Worm (Caenorhabditis elegans) whole organism, young adult: ENCODE data around the gene daf-38.

Experiments used
- B0336.3 ChIP-seq: fragments of 200-800 bp; sonication (Bioruptor generic); IDR thresholded peaks from 2 replicates; pipeline ENCODE4 v1.3.6; 2022; ENCODE audit warnings: missing genetic modification characterization, missing compliant biosample characterization
- F22D6.2 ChIP-seq: sonication (generic microtip); optimal IDR thresholded peaks from 2 replicates; lab custom pipeline; 2016; ENCODE audit warnings: mild to moderate bottlenecking, missing genetic modification characterization, missing compliant biosample characterization
- F39B2.1 ChIP-seq: fragments of 200-800 bp; sonication (Bioruptor generic); IDR thresholded peaks from 2 replicates; pipeline ENCODE4 v1.3.6; 2022; ENCODE audit warnings: missing genetic modification reagents, missing genetic modification characterization, missing compliant biosample characterization
- F52B5.7 ChIP-seq: sonication (generic microtip); optimal IDR thresholded peaks from 2 replicates; lab custom pipeline; 2016; ENCODE audit warnings: mild to moderate bottlenecking, missing genetic modification characterization, missing compliant biosample characterization
- F55B11.4 ChIP-seq: sonication (generic microtip); optimal IDR thresholded peaks from 2 replicates; lab custom pipeline; 2016; ENCODE audit warnings: missing compliant biosample characterization, missing genetic modification characterization, borderline replicate concordance; ENCODE audit not compliant: insufficient read depth
- F57C9.4 ChIP-seq: sonication (generic microtip); optimal IDR thresholded peaks from 2 replicates; lab custom pipeline; 2017; ENCODE audit warnings: mild to moderate bottlenecking, missing genetic modification characterization, missing compliant biosample characterization
- K12H6.12 ChIP-seq: fragments of 200-800 bp; sonication (Bioruptor generic); optimal IDR thresholded peaks from 2 replicates; lab custom pipeline; 2018; ENCODE audit warnings: mild to moderate bottlenecking, missing genetic modification characterization, missing compliant biosample characterization
- T26A5.8 ChIP-seq: sonication (generic microtip); optimal IDR thresholded peaks from 2 replicates; lab custom pipeline; 2016; ENCODE audit warnings: missing genetic modification characterization, missing compliant biosample characterization
- Y67H2A.10 ChIP-seq: fragments of 200-800 bp; sonication (Bioruptor generic); conservative IDR thresholded peaks from 2 replicates; pipeline ENCODE4 v1.3.6; 2022; ENCODE audit warnings: missing genetic modification reagents, missing genetic modification characterization, missing compliant biosample characterization
- Y95B8A.8 ChIP-seq: fragments of 200-800 bp; sonication (Bioruptor generic); IDR thresholded peaks from 2 replicates; pipeline ENCODE4 v1.3.6; 2022; ENCODE audit warnings: missing genetic modification reagents, missing genetic modification characterization, missing compliant biosample characterization
- akir-1 ChIP-seq: fragments of 200-800 bp; sonication (Bioruptor generic); optimal IDR thresholded peaks from 2 replicates; lab custom pipeline; 2018; ENCODE audit warnings: mild to moderate bottlenecking, missing genetic modification characterization, moderate library complexity, missing compliant biosample characterization
- aptf-2 ChIP-seq: fragments of 200-800 bp; sonication (Bioruptor generic); conservative IDR thresholded peaks from 2 replicates; pipeline ENCODE4 v1.3.6; 2022; ENCODE audit warnings: missing genetic modification reagents, missing genetic modification characterization, missing compliant biosample characterization
- atf-7 ChIP-seq: sonication (generic microtip); optimal IDR thresholded peaks from 2 replicates; lab custom pipeline; 2017; ENCODE audit warnings: mild to moderate bottlenecking, missing genetic modification characterization, missing compliant biosample characterization
- attf-3 ChIP-seq: fragments of 200-800 bp; sonication (Bioruptor generic); conservative IDR thresholded peaks from 2 replicates; pipeline ENCODE4 v1.3.6; 2022; ENCODE audit warnings: missing genetic modification reagents, missing genetic modification characterization, missing compliant biosample characterization
- bed-2 ChIP-seq: fragments of 200-800 bp; sonication (Bioruptor generic); IDR thresholded peaks from 2 replicates; pipeline ENCODE4 v1.3.6; 2022; ENCODE audit warnings: missing genetic modification reagents, missing genetic modification characterization, missing compliant biosample characterization
- cebp-1 ChIP-seq, 2 experiments: fragments of 200-800 bp in 1 of 2; sonication (Bioruptor generic) in 1 of 2; sonication (generic microtip) in 1 of 2; IDR thresholded peaks in 1 of 2; optimal IDR thresholded peaks in 1 of 2; 2 replicates each; pipeline versions ENCODE4 v1.3.6 to Lab custom; 2017 to 2022; ENCODE audit warnings: missing compliant biosample characterization in 2 of 2, missing genetic modification characterization in 2 of 2, mild to moderate bottlenecking in 1 of 2, missing genetic modification reagents in 1 of 2, moderate library complexity in 1 of 2
- cebp-2 ChIP-seq: fragments of 200-800 bp; sonication (Bioruptor generic); IDR thresholded peaks from 2 replicates; pipeline ENCODE4 v1.3.6; 2022; ENCODE audit warnings: missing genetic modification characterization, missing compliant biosample characterization
- ceh-100 ChIP-seq: fragments of 200-800 bp; sonication (Bioruptor generic); IDR thresholded peaks from 2 replicates; pipeline ENCODE4 v1.3.6; 2022; ENCODE audit warnings: missing genetic modification reagents, missing genetic modification characterization, missing compliant biosample characterization
- ceh-58 ChIP-seq: fragments of 200-800 bp; sonication (Bioruptor generic); IDR thresholded peaks from 2 replicates; pipeline ENCODE4 v1.3.6; 2022; ENCODE audit warnings: missing genetic modification characterization, missing compliant biosample characterization
- ceh-91 ChIP-seq: fragments of 200-800 bp; sonication (Bioruptor generic); IDR thresholded peaks from 2 replicates; pipeline ENCODE4 v1.3.6; 2022; ENCODE audit warnings: missing genetic modification reagents, missing genetic modification characterization, missing compliant biosample characterization
- chd-7 ChIP-seq: sonication (generic microtip); optimal IDR thresholded peaks from 2 replicates; lab custom pipeline; 2016; ENCODE audit warnings: mild to moderate bottlenecking, missing genetic modification characterization, moderate library complexity, missing compliant biosample characterization
- die-1 ChIP-seq: sonication (generic microtip); optimal IDR thresholded peaks from 2 replicates; lab custom pipeline; 2016; ENCODE audit warnings: missing genotype, mild to moderate bottlenecking, missing genetic modification characterization, missing compliant biosample characterization
- dpff-1 ChIP-seq: sonication (generic microtip); optimal IDR thresholded peaks from 2 replicates; lab custom pipeline; 2017; ENCODE audit warnings: mild to moderate bottlenecking, missing genetic modification characterization, missing compliant biosample characterization
- dpl-1 ChIP-seq: fragments of 150-350 bp; optimal IDR thresholded peaks from 2 replicates; lab custom pipeline; 2014; ENCODE audit warnings: missing biosample characterization, missing genetic modification reagents, missing genetic modification characterization
- egrh-3 ChIP-seq: fragments of 200-800 bp; sonication (Bioruptor generic); IDR thresholded peaks from 2 replicates; pipeline ENCODE4 v1.3.6; 2022; ENCODE audit warnings: missing genetic modification reagents, missing genetic modification characterization, missing compliant biosample characterization
- fkh-3 ChIP-seq: sonication (generic microtip); optimal IDR thresholded peaks from 2 replicates; lab custom pipeline; 2016; ENCODE audit warnings: mild to moderate bottlenecking, missing genetic modification characterization, missing compliant biosample characterization
- gei-17 ChIP-seq: fragments of 200-800 bp; sonication (Bioruptor generic); optimal IDR thresholded peaks from 2 replicates; lab custom pipeline; 2018; ENCODE audit warnings: mild to moderate bottlenecking, missing genetic modification characterization, missing compliant biosample characterization
- hlh-26 ChIP-seq: fragments of 200-800 bp; sonication (Bioruptor generic); conservative IDR thresholded peaks from 2 replicates; pipeline ENCODE4 v1.3.6; 2022; ENCODE audit warnings: missing genetic modification reagents, missing genetic modification characterization, missing compliant biosample characterization
- let-526 ChIP-seq: fragments of 200-800 bp; sonication (Bioruptor generic); IDR thresholded peaks from 2 replicates; pipeline ENCODE4 v1.3.6; 2022; ENCODE audit warnings: missing genetic modification reagents, missing genetic modification characterization, missing compliant biosample characterization
- lin-26 ChIP-seq: fragments of 200-800 bp; sonication (Bioruptor generic); IDR thresholded peaks from 2 replicates; pipeline ENCODE4 v1.3.6; 2022; ENCODE audit warnings: missing genetic modification reagents, missing genetic modification characterization, missing compliant biosample characterization
- lin-40 ChIP-seq: sonication (generic microtip); optimal IDR thresholded peaks from 2 replicates; lab custom pipeline; 2016; ENCODE audit warnings: missing genetic modification characterization, mild to moderate bottlenecking, missing compliant biosample characterization, missing genotype, missing genetic modification reagents
- lsl-1 ChIP-seq: fragments of 200-800 bp; sonication (Bioruptor generic); optimal IDR thresholded peaks from 2 replicates; lab custom pipeline; 2018; ENCODE audit warnings: mild to moderate bottlenecking, missing genetic modification characterization, moderate library complexity, missing compliant biosample characterization
- lsy-27 ChIP-seq: sonication (generic microtip); optimal IDR thresholded peaks from 2 replicates; lab custom pipeline; 2017; ENCODE audit warnings: missing genetic modification characterization, mild to moderate bottlenecking, missing compliant biosample characterization, antibody characterized with exemption, missing genotype, borderline replicate concordance; ENCODE audit not compliant: insufficient read depth
- madf-10 ChIP-seq: sonication (generic microtip); optimal IDR thresholded peaks from 2 replicates; lab custom pipeline; 2016; ENCODE audit warnings: mild to moderate bottlenecking, missing genetic modification characterization, missing compliant biosample characterization
- madf-3 ChIP-seq: fragments of 200-800 bp; sonication (Bioruptor generic); IDR thresholded peaks from 2 replicates; pipeline ENCODE4 v1.3.6; 2022; ENCODE audit warnings: missing genetic modification reagents, missing genetic modification characterization, missing compliant biosample characterization
- mel-28 ChIP-seq: sonication (generic microtip); optimal IDR thresholded peaks from 2 replicates; lab custom pipeline; 2016; ENCODE audit warnings: borderline replicate concordance, mild to moderate bottlenecking, missing genetic modification characterization, missing compliant biosample characterization
- mxl-1 ChIP-seq: sonication (generic microtip); optimal IDR thresholded peaks from 2 replicates; lab custom pipeline; 2016; ENCODE audit warnings: missing genetic modification characterization, missing compliant biosample characterization
- nfya-2 ChIP-seq: fragments of 200-800 bp; sonication (Bioruptor generic); IDR thresholded peaks from 2 replicates; pipeline ENCODE4 v1.3.6; 2022; ENCODE audit warnings: missing genetic modification reagents, missing genetic modification characterization, missing compliant biosample characterization
- nhr-27 ChIP-seq: fragments of 200-800 bp; sonication (Bioruptor generic); optimal IDR thresholded peaks from 2 replicates; lab custom pipeline; 2018; ENCODE audit warnings: mild to moderate bottlenecking, missing genetic modification characterization, moderate library complexity, missing compliant biosample characterization
- rec-8 ChIP-seq, 2 experiments: sonication (generic microtip); optimal IDR thresholded peaks; 2 replicates each; lab custom pipeline; 2016; ENCODE audit warnings: mild to moderate bottlenecking in 2 of 2, missing genetic modification characterization in 2 of 2, missing genetic modification reagents in 2 of 2, missing genotype in 2 of 2, missing biosample characterization in 1 of 2, missing compliant biosample characterization in 1 of 2, moderate library complexity in 1 of 2
- sdz-38 ChIP-seq: sonication (generic microtip); optimal IDR thresholded peaks from 2 replicates; lab custom pipeline; 2016; ENCODE audit warnings: missing genotype, missing genetic modification characterization, missing compliant biosample characterization
- sea-2 ChIP-seq: fragments of 200-800 bp; sonication (Bioruptor generic); IDR thresholded peaks from 2 replicates; pipeline ENCODE4 v1.3.6; 2022; ENCODE audit warnings: missing genetic modification characterization, missing compliant biosample characterization
- snpc-1.3 ChIP-seq: sonication (generic microtip); optimal IDR thresholded peaks from 2 replicates; lab custom pipeline; 2017; ENCODE audit warnings: missing genetic modification characterization, mild to moderate bottlenecking, missing compliant biosample characterization, antibody characterized with exemption, moderate library complexity, missing genotype, missing genetic modification reagents; ENCODE audit not compliant: insufficient read depth
- snpc-3.4 ChIP-seq: sonication (generic microtip); optimal IDR thresholded peaks from 2 replicates; lab custom pipeline; 2017; ENCODE audit warnings: missing genetic modification characterization, mild to moderate bottlenecking, missing compliant biosample characterization, antibody characterized with exemption, moderate library complexity, missing genotype, missing genetic modification reagents
- somi-1 ChIP-seq: fragments of 200-800 bp; sonication (Bioruptor generic); optimal IDR thresholded peaks from 2 replicates; lab custom pipeline; 2018; ENCODE audit warnings: mild to moderate bottlenecking, missing genetic modification characterization, missing compliant biosample characterization
- ztf-22 ChIP-seq: fragments of 200-800 bp; sonication (Bioruptor generic); optimal IDR thresholded peaks from 2 replicates; lab custom pipeline; 2018; ENCODE audit warnings: mild to moderate bottlenecking, missing genetic modification characterization, moderate library complexity, missing compliant biosample characterization
- ztf-26 ChIP-seq: sonication (generic microtip); optimal IDR thresholded peaks from 2 replicates; lab custom pipeline; 2017; ENCODE audit warnings: missing genetic modification characterization, missing compliant biosample characterization
- ztf-28 ChIP-seq: fragments of 200-800 bp; sonication (Bioruptor generic); IDR thresholded peaks from 2 replicates; pipeline ENCODE4 v1.3.6; 2022; ENCODE audit warnings: missing genetic modification reagents, missing genetic modification characterization, missing compliant biosample characterization

The daf-38 gene

DNA sequence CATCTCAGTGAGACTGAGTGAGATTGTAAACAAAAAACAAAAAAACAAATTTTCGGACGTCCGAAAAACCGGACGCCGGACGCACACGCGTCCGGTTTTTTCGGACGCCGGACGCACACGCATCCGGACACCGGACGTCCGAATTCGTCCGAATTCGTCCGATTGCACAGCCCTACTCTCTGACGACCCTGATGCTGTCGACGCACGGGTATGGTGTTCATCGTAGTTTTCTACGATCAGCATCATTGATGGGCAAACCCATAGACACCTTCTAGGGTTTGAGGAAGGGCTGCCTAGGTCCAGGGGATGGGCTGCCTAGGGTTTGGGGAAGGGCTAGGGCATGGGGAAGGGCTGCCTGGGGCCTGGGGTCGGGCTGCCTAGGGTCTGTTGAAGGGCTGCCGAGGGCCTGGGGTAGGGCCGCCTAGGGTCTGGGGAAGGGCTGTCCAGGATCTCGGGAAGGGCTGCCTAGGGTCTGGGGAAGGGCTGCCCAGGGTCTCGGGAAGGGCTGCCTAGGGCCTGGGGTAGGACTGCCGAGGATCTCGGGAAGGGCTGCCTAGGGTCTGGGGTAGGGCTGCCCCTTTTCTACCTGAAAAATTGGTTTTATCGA, 34.1 kb downstream of the daf-38 start (continued):
- TF ChIP-seq ztf-26 (tag; lab: Kevin White, UChicago) (no peak), snpc-1.3 (tag; lab: Kevin White, UChicago) (no peak), dpl-1 (GFP tag; lab: Kevin White, UChicago) (no peak), sdz-38 (no peak), somi-1 (GFP tag; lab: Kevin White, UChicago) (no peak), F57C9.4 (tag; lab: Kevin White, UChicago) (no peak), dpff-1 (no peak), snpc-3.4 (tag; lab: Kevin White, UChicago) (no peak), gei-17 (GFP tag; lab: Kevin White, UChicago) (no peak), nfya-2 (GFP tag; lab: Robert Waterston, UW) (no peak), let-526 (GFP tag; lab: Robert Waterston, UW) (no peak), akir-1 (GFP tag; lab: Kevin White, UChicago) (no peak), madf-3 (GFP tag; lab: Robert Waterston, UW) (peak; percentile 79), ceh-58 (no peak), aptf-2 (GFP tag; lab: Robert Waterston, UW) (no peak), lin-26 (GFP tag; lab: Robert Waterston, UW) (peak; percentile 57; the same call in 1 of the 2 replicates), die-1 (tag; lab: Kevin White, UChicago) (no peak), fkh-3 (tag; lab: Kevin White, UChicago) (peak; percentile 38), F22D6.2 (no peak), F39B2.1 (GFP tag; lab: Robert Waterston, UW) (0 out of 2 replicates have a peak, but pooled peaks have one; percentile 29), F55B11.4 (tag; lab: Kevin White, UChicago) (no peak), sea-2 (no peak), hlh-26 (GFP tag; lab: Robert Waterston, UW) (no peak), K12H6.12 (tag; lab: Kevin White, UChicago) (no peak), Y95B8A.8 (no peak), madf-10 (no peak), cebp-1 (GFP tag; IDR thresholded peaks at IDR 0.05; lab: Robert Waterston, UW) (no peak), cebp-1 (tag; optimal IDR thresholded peaks at IDR 0.05; lab: Kevin White, UChicago) (no peak), Y67H2A.10 (no peak), mel-28 (tag; lab: Kevin White, UChicago) (no peak), F52B5.7 (tag; lab: Kevin White, UChicago) (no peak), ztf-28 (GFP tag; lab: Robert Waterston, UW) (no peak), egrh-3 (GFP tag; lab: Robert Waterston, UW) (peak; percentile 97), lin-40 (tag; lab: Kevin White, UChicago) (no peak), attf-3 (GFP tag; lab: Robert Waterston, UW) (no peak), cebp-2 (GFP tag; lab: Robert Waterston, UW) (no peak), rec-8 (tag; optimal IDR thresholded peaks at IDR 0.05; lab: Kevin White, UChicago) (no peak), B0336.3 (no peak), mxl-1 (tag; lab: Kevin White, UChicago) (no peak), atf-7 (tag; lab: Kevin White, UChicago) (no peak), lsy-27 (tag; lab: Kevin White, UChicago) (no peak), ztf-22 (GFP tag; lab: Kevin White, UChicago) (no peak), ceh-91 (GFP tag; lab: Robert Waterston, UW) (no peak), nhr-27 (no peak), ceh-100 (no peak), T26A5.8 (tag; lab: Kevin White, UChicago) (no peak), bed-2 (GFP tag; lab: Robert Waterston, UW) (no peak), chd-7 (tag; lab: Kevin White, UChicago) (no peak), lsl-1 (GFP tag; lab: Kevin White, UChicago) (no peak)
